Fruit fly (Drosophila melanogaster): ENCODE results near the gene Rev1.
A peak's percentile ranks its signal among the peaks of the same experiment; 100 is the strongest.

Gene Rev1

dm6 chr3L:623556-623955 lies 30.6 kb upstream of the Rev1 start (continued):
- TF ChIP-seq CG18262 (tag; optimal IDR thresholded peaks at IDR 0.05) (peak; percentile 71), E2f1 (GFP tag; IDR thresholded peaks at IDR 0.05) (no peak), Ssrp (tag; optimal IDR thresholded peaks at IDR 0.05) (peak; percentile 39), sisA (GFP tag; IDR thresholded peaks at IDR 0.05) (no peak), vvl (GFP tag; IDR thresholded peaks at IDR 0.05) (peak; percentile 67), dan (GFP tag; IDR thresholded peaks at IDR 0.05) (no peak), lab (GFP tag; optimal IDR thresholded peaks at IDR 0.05) (no peak), fd96Cb (tag; optimal IDR thresholded peaks at IDR 0.05) (peak; percentile 6), CG18764 (GFP tag; optimal IDR thresholded peaks at IDR 0.05) (no peak), al (GFP tag; IDR thresholded peaks at IDR 0.05) (no peak), CG42726 (GFP tag; IDR thresholded peaks at IDR 0.05; ENCODE audit: partially characterized antibody) (no peak), CG3163 (GFP tag; optimal IDR thresholded peaks at IDR 0.05) (no peak), Kr (GFP tag; optimal IDR thresholded peaks at IDR 0.05) (no peak), cato (GFP tag; optimal IDR thresholded peaks at IDR 0.05; ENCODE audit: borderline replicate concordance) (no peak), CG17359 (tag; optimal IDR thresholded peaks at IDR 0.05) (peak; percentile 44), CG11696 (GFP tag; IDR thresholded peaks at IDR 0.05) (no peak), otp (GFP tag; IDR thresholded peaks at IDR 0.05) (no peak), yki (optimal IDR thresholded peaks at IDR 0.05) (no peak), Stat92E (GFP tag; optimal IDR thresholded peaks at IDR 0.05) (no peak), HLHmδ (GFP tag; optimal IDR thresholded peaks at IDR 0.05) (no peak), CrebB (tag; optimal IDR thresholded peaks at IDR 0.05) (no peak), CG7745 (tag; optimal IDR thresholded peaks at IDR 0.05) (no peak), PHDP (tag; optimal IDR thresholded peaks at IDR 0.05) (no peak), Aef1 (GFP tag; IDR thresholded peaks at IDR 0.05) (no peak), bcd (GFP tag; optimal IDR thresholded peaks at IDR 0.05) (no peak), gro (GFP tag; optimal IDR thresholded peaks at IDR 0.05) (no peak), dmrt11E (tag; optimal IDR thresholded peaks at IDR 0.05) (peak; percentile 68), ems (GFP tag; optimal IDR thresholded peaks at IDR 0.05) (no peak), CG10321 (GFP tag; IDR thresholded peaks at IDR 0.05) (no peak), Poxn (GFP tag; IDR thresholded peaks at IDR 0.05) (no peak), NC2α (GFP tag; optimal IDR thresholded peaks at IDR 0.05) (peak; percentile 3), wdn (GFP tag; IDR thresholded peaks at IDR 0.05) (no peak), Sin3A (optimal IDR thresholded peaks at IDR 0.05) (no peak), ara (GFP tag; IDR thresholded peaks at IDR 0.05) (peak; percentile 70), Six4 (GFP tag; optimal IDR thresholded peaks at IDR 0.05) (no peak), CG15269 (tag; optimal IDR thresholded peaks at IDR 0.05) (no peak), CG12104 (GFP tag; optimal IDR thresholded peaks at IDR 0.05) (no peak), knrl (GFP tag; IDR thresholded peaks at IDR 0.05; ENCODE audit: partially characterized antibody) (no peak), CG7357 (GFP tag; IDR thresholded peaks at IDR 0.05) (no peak), CG3726 (GFP tag; IDR thresholded peaks at IDR 0.05) (no peak), CG6654 (GFP tag; optimal IDR thresholded peaks at IDR 0.05) (no peak), CG2202 (tag; optimal IDR thresholded peaks at IDR 0.05) (no peak), Jarid2 (GFP tag; optimal IDR thresholded peaks at IDR 0.05) (no peak), CG16779 (GFP tag; IDR thresholded peaks at IDR 0.05) (no peak), CG31441 (GFP tag; IDR thresholded peaks at IDR 0.05) (peak; percentile 17; the same call in 1 of the 2 replicates), Sry-δ (GFP tag; optimal IDR thresholded peaks at IDR 0.05) (no peak), Deaf1 (tag; optimal IDR thresholded peaks at IDR 0.05) (no peak), pum (GFP tag; optimal IDR thresholded peaks at IDR 0.05) (no peak), MBD-R2 (GFP tag; IDR thresholded peaks at IDR 0.05) (no peak), CG14441 (GFP tag; IDR thresholded peaks at IDR 0.05) (no peak), ase (GFP tag; IDR thresholded peaks at IDR 0.05) (no peak), Ets97D (GFP tag; optimal IDR thresholded peaks at IDR 0.05) (no peak), CG5180 (GFP tag; optimal IDR thresholded peaks at IDR 0.05) (no peak)
